Worm (Caenorhabditis elegans): ENCODE measurements around the gene Y11D7A.9.

ce11 chrIV:9299145-9299544 lies 43.2 kb upstream of the Y11D7A.9 start, which contains the start of gene F49C12.2:
- no peak for TF ChIP-seq med-1 (GFP tag; optimal IDR thresholded peaks at IDR 0.05; ENCODE audit: insufficient read depth)
- TF ChIP-seq T22C8.4 (GFP tag; IDR thresholded peaks at IDR 0.05), result no peak
- TF ChIP-seq ztf-29 (GFP tag; IDR thresholded peaks at IDR 0.05), result no peak
- no peak for TF ChIP-seq cog-1 (tag; optimal IDR thresholded peaks at IDR 0.05)
- no peak for TF ChIP-seq klf-2 (GFP tag; conservative IDR thresholded peaks at IDR 0.05)
